Worm (Caenorhabditis elegans) whole organism, L3 larva: Measurements from ENCODE around the gene nxf-1.

Experiments
- R02D3.7 ChIP-seq: fragments of 150-350 bp; optimal IDR thresholded peaks from 2 replicates; lab custom pipeline; 2014; ENCODE audit warnings: missing biosample characterization, missing genetic modification characterization
- aly-2 ChIP-seq: fragments of 150-350 bp; optimal IDR thresholded peaks from 2 replicates; lab custom pipeline; 2014; ENCODE audit warnings: missing biosample characterization, missing genetic modification characterization
- ama-1 ChIP-seq: fragments of 150-350 bp; optimal IDR thresholded peaks from 2 replicates; lab custom pipeline; 2018
- ceh-16 ChIP-seq: sonication (generic microtip); optimal IDR thresholded peaks from 2 replicates; lab custom pipeline; 2017; ENCODE audit warnings: missing biosample characterization, missing genetic modification characterization
- ceh-28 ChIP-seq: fragments of 150-350 bp; optimal IDR thresholded peaks from 2 replicates; lab custom pipeline; 2014; ENCODE audit warnings: missing biosample characterization, missing genetic modification reagents, missing genetic modification characterization
- ceh-82 ChIP-seq: fragments of 150-350 bp; optimal IDR thresholded peaks from 2 replicates; lab custom pipeline; 2014; ENCODE audit warnings: missing biosample characterization, missing genetic modification characterization
- ceh-9 ChIP-seq: sonication (generic microtip); optimal IDR thresholded peaks from 2 replicates; lab custom pipeline; 2018; ENCODE audit warnings: missing biosample characterization, missing genetic modification characterization
- daf-12 ChIP-seq: fragments of 150-350 bp; optimal IDR thresholded peaks from 2 replicates; lab custom pipeline; 2014; ENCODE audit warnings: missing biosample characterization, missing genetic modification reagents, missing genetic modification characterization
- egl-27 ChIP-seq: sonication (generic microtip); optimal IDR thresholded peaks from 4 replicates; lab custom pipeline; 2017; ENCODE audit warnings: missing biosample characterization, missing genetic modification reagents, missing genetic modification characterization
- egl-5 ChIP-seq: fragments of 150-350 bp; optimal IDR thresholded peaks from 2 replicates; lab custom pipeline; 2017; ENCODE audit warnings: missing biosample characterization, missing genetic modification reagents, missing genetic modification characterization, inconsistent platforms
- elt-1 ChIP-seq: fragments of 150-350 bp; optimal IDR thresholded peaks from 2 replicates; lab custom pipeline; 2014; ENCODE audit warnings: missing biosample characterization, missing genetic modification characterization
- elt-2 ChIP-seq: sonication (generic microtip); optimal IDR thresholded peaks from 2 replicates; lab custom pipeline; 2016; ENCODE audit warnings: missing genetic modification reagents, mild to moderate bottlenecking, missing genetic modification characterization, missing compliant biosample characterization
- elt-3 ChIP-seq, 3 experiments: fragments of 150-350 bp in 1 of 3; sonication (generic microtip) in 2 of 3; optimal IDR thresholded peaks; 2 replicates in 2 of 3; 4 replicates in 1 of 3; lab custom pipeline; 2014 to 2017; ENCODE audit warnings: missing biosample characterization in 3 of 3, missing genetic modification characterization in 3 of 3
- eor-1 ChIP-seq, 2 experiments: fragments of 150-350 bp; optimal IDR thresholded peaks; 2 replicates each; lab custom pipeline; 2014 to 2018; ENCODE audit warnings: missing biosample characterization in 2 of 2, missing genetic modification characterization in 2 of 2
- fkh-10 ChIP-seq: sonication (generic microtip); optimal IDR thresholded peaks from 2 replicates; lab custom pipeline; 2017; ENCODE audit warnings: missing biosample characterization, missing genetic modification reagents, missing genetic modification characterization
- fkh-2 ChIP-seq: fragments of 150-350 bp; optimal IDR thresholded peaks from 2 replicates; lab custom pipeline; 2014; ENCODE audit warnings: missing biosample characterization, missing genetic modification reagents, missing genetic modification characterization
- fos-1 ChIP-seq: fragments of 150-350 bp; optimal IDR thresholded peaks from 2 replicates; lab custom pipeline; 2014; ENCODE audit warnings: missing biosample characterization, missing genetic modification characterization
- hmg-11 ChIP-seq: sonication (generic microtip); optimal IDR thresholded peaks from 2 replicates; lab custom pipeline; 2016; ENCODE audit warnings: missing genetic modification characterization, missing compliant biosample characterization
- lin-15B ChIP-seq: fragments of 150-350 bp; optimal IDR thresholded peaks from 2 replicates; lab custom pipeline; 2014; ENCODE audit warnings: missing biosample characterization, missing genetic modification characterization
- lin-39 ChIP-seq: fragments of 150-350 bp; optimal IDR thresholded peaks from 2 replicates; lab custom pipeline; 2018; ENCODE audit warnings: missing biosample characterization, missing genetic modification reagents, missing genetic modification characterization
- lsy-12 ChIP-seq: sonication (generic microtip); optimal IDR thresholded peaks from 2 replicates; lab custom pipeline; 2016; ENCODE audit warnings: mild to moderate bottlenecking, missing genetic modification characterization, missing compliant biosample characterization
- mml-1 ChIP-seq: fragments of 150-350 bp; sonication (generic microtip); optimal IDR thresholded peaks from 3 replicates; lab custom pipeline; 2014; ENCODE audit warnings: missing biosample characterization, missing genetic modification characterization
- nfya-1 ChIP-seq: sonication (generic microtip); optimal IDR thresholded peaks from 2 replicates; lab custom pipeline; 2017; ENCODE audit warnings: missing genetic modification characterization, mild to moderate bottlenecking, missing compliant biosample characterization, antibody characterized with exemption, moderate library complexity; ENCODE audit not compliant: insufficient read depth
- nhr-23 ChIP-seq: fragments of 150-350 bp; optimal IDR thresholded peaks from 2 replicates; lab custom pipeline; 2014; ENCODE audit warnings: missing biosample characterization, missing genetic modification reagents, missing genetic modification characterization
- nhr-25 ChIP-seq: sonication (generic microtip); optimal IDR thresholded peaks from 2 replicates; lab custom pipeline; 2017; ENCODE audit warnings: missing biosample characterization, missing genetic modification characterization
- nhr-43 ChIP-seq: sonication (generic microtip); optimal IDR thresholded peaks from 2 replicates; lab custom pipeline; 2016; ENCODE audit warnings: mild to moderate bottlenecking, missing genetic modification characterization, missing compliant biosample characterization; ENCODE audit not compliant: poor library complexity, severe bottlenecking
- nhr-67 ChIP-seq: fragments of 150-350 bp; optimal IDR thresholded peaks from 2 replicates; lab custom pipeline; 2014; ENCODE audit warnings: missing biosample characterization, missing genetic modification characterization
- nhr-77 ChIP-seq: fragments of 150-350 bp; optimal IDR thresholded peaks from 2 replicates; lab custom pipeline; 2014; ENCODE audit warnings: missing biosample characterization, missing genetic modification characterization
- pha-4 ChIP-seq: fragments of 150-350 bp; optimal IDR thresholded peaks from 2 replicates; lab custom pipeline; 2014; ENCODE audit warnings: missing biosample characterization, missing genetic modification reagents, missing genetic modification characterization
- sea-2 ChIP-seq: fragments of 150-350 bp; sonication (generic microtip); optimal IDR thresholded peaks from 4 replicates; lab custom pipeline; 2014; ENCODE audit warnings: missing biosample characterization, missing genetic modification reagents, missing genetic modification characterization
- skn-1 ChIP-seq: fragments of 150-350 bp; optimal IDR thresholded peaks from 2 replicates; lab custom pipeline; 2014; ENCODE audit warnings: missing biosample characterization, missing genetic modification characterization
- snpc-4 ChIP-seq: fragments of 150-350 bp; optimal IDR thresholded peaks from 2 replicates; lab custom pipeline; 2014; ENCODE audit warnings: missing biosample characterization, missing genetic modification characterization
- tbx-2 ChIP-seq: sonication (generic microtip); optimal IDR thresholded peaks from 2 replicates; lab custom pipeline; 2016; ENCODE audit warnings: mild to moderate bottlenecking, missing genetic modification characterization, missing compliant biosample characterization
- unc-39 ChIP-seq: sonication (generic microtip); optimal IDR thresholded peaks from 4 replicates; lab custom pipeline; 2017; ENCODE audit warnings: missing biosample characterization, missing genetic modification characterization
- unc-62 ChIP-seq: fragments of 150-350 bp; sonication (generic microtip); optimal IDR thresholded peaks from 4 replicates; lab custom pipeline; 2014; ENCODE audit warnings: missing biosample characterization, missing genetic modification reagents, missing genetic modification characterization
- zag-1 ChIP-seq: fragments of 150-350 bp; optimal IDR thresholded peaks from 2 replicates; lab custom pipeline; 2014; ENCODE audit warnings: missing biosample characterization, missing genetic modification characterization
- ztf-4 ChIP-seq: fragments of 150-350 bp; optimal IDR thresholded peaks from 2 replicates; lab custom pipeline; 2014; ENCODE audit warnings: missing biosample characterization, missing genetic modification characterization

Gene nxf-1

DNA sequence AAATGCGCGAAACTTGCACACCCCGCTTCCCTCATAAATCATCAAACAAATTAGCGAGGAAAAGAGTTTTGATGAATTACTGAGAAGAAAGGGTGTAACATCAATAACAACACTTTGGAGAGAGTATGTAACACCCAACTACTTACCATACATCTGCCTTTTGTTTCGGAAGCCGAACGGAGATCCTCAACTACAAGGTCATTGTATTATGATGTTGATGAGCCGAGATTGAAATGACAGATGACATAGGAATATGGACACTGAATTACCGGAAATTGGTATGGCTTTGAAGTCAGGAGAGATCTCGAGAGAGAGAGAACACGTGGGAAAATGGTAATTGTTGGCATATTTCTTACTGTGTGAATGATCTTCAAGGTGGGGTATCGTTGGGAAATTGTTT lies 11.2 kb upstream of the nxf-1 start:
- TF ChIP-seq ceh-82 (tag; lab: Kevin White, UChicago) (no peak), nhr-67 (tag; lab: Kevin White, UChicago) (no peak), tbx-2 (tag; lab: Kevin White, UChicago) (no peak), nhr-25 (tag; lab: Kevin White, UChicago) (no peak), fkh-2 (tag; lab: Kevin White, UChicago) (no peak), pha-4 (tag; lab: Kevin White, UChicago) (no peak), fkh-10 (GFP tag; lab: Kevin White, UChicago) (no peak), R02D3.7 (tag; lab: Kevin White, UChicago) (no peak), daf-12 (tag; lab: Kevin White, UChicago) (no peak), lsy-12 (tag; lab: Kevin White, UChicago) (no peak), nhr-23 (tag; lab: Kevin White, UChicago) (no peak), ceh-9 (no peak), elt-2 (tag; lab: Kevin White, UChicago) (no peak), egl-27 (no peak), eor-1 (tag; optimal IDR thresholded peaks at IDR 0.05; lab: Kevin White, UChicago) (no peak), hmg-11 (tag; lab: Kevin White, UChicago) (no peak), nfya-1 (tag; lab: Kevin White, UChicago) (no peak), ztf-4 (tag; lab: Kevin White, UChicago) (no peak)
- TF ChIP-seq, all 47 proteins: peak for 0

DNA sequence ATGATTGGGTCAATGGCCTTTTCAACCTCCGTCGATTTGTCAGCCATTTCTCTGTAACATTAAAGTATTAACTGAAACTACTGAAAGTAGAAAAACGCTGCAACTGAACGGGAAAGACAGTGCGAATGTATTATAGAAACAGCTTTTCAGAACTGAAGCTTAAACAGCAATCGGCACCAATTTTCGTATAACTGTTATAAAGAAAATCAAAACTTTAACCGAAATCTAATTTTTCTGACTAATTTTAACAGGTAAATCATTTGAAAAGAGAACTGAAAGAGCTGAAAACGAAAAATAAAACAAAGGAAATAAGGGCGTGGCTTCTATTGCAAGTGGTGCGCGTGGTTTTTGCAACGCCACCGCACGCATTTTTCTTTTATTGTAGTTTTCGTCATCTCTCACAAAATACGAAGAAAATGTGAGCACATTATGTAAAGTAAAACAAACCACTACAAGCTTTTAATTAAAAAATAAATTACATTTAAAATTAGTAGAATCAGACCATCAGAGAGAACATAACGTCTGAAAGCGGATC lies 10.2 kb upstream of the nxf-1 start, which contains the start of gene rrsr-1:
Gene rrsr-1, minus strand, starts transcription at position 51 of the 535 bp plus-strand sequence.
- no peak for TF ChIP-seq ztf-4 (tag; lab: Kevin White, UChicago)
- TF ChIP-seq nhr-43 (tag; lab: Kevin White, UChicago) = peak; percentile 53
- TF ChIP-seq zag-1 (tag; lab: Kevin White, UChicago) = no peak
- TF ChIP-seq pha-4 (tag; lab: Kevin White, UChicago) = no peak
- TF ChIP-seq snpc-4 (tag; lab: Kevin White, UChicago) = peak; percentile 54
- TF ChIP-seq nhr-25 (tag; lab: Kevin White, UChicago) = no peak
- no peak for TF ChIP-seq eor-1 (tag; optimal IDR thresholded peaks at IDR 0.05; lab: Kevin White, UChicago)
- TF ChIP-seq R02D3.7 (tag; lab: Kevin White, UChicago) = no peak
- TF ChIP-seq egl-5 (tag; lab: Kevin White, UChicago) = peak; percentile 46
- TF ChIP-seq daf-12 (tag; lab: Kevin White, UChicago) = no peak
- no peak for TF ChIP-seq unc-39 (tag; lab: Kevin White, UChicago)
- TF ChIP-seq skn-1 = no peak
- no peak for TF ChIP-seq fos-1 (tag; lab: Kevin White, UChicago)
- TF ChIP-seq nhr-77 = no peak
- peak; percentile 5 for TF ChIP-seq lin-15B (tag; lab: Kevin White, UChicago)
- no peak for TF ChIP-seq unc-62 (GFP tag; lab: Kevin White, UChicago)
- TF ChIP-seq ama-1 (lab: Kevin White, UChicago) = no peak
- TF ChIP-seq sea-2 (GFP tag; lab: Kevin White, UChicago) = no peak
- no peak for TF ChIP-seq lin-39 (tag; lab: Kevin White, UChicago)
- TF ChIP-seq egl-27 = no peak
- TF ChIP-seq fkh-10 (GFP tag; lab: Kevin White, UChicago) = no peak

ce11 chrV:14423268-14423667 lies 8.5 kb upstream of the nxf-1 start, which contains the start of gene rpoa-12:
Gene rpoa-12 (minus strand): TSS chrV:14423304.
- no peak for TF ChIP-seq elt-3 (tag; optimal IDR thresholded peaks at IDR 0.05; lab: Kevin White, UChicago)
- TF ChIP-seq nfya-1 (tag; lab: Kevin White, UChicago) = peak; percentile 46
- TF ChIP-seq ceh-16 = no peak
- TF ChIP-seq egl-27 = no peak
- no peak for TF ChIP-seq fos-1 (tag; lab: Kevin White, UChicago)
- TF ChIP-seq nhr-23 (tag; lab: Kevin White, UChicago) = peak; percentile 51
- peak; percentile 19 for TF ChIP-seq nhr-43 (tag; lab: Kevin White, UChicago)
- peak; percentile 68 for TF ChIP-seq nhr-25 (tag; lab: Kevin White, UChicago)
- TF ChIP-seq snpc-4 (tag; lab: Kevin White, UChicago) = peak; percentile 24
- TF ChIP-seq lin-15B (tag; lab: Kevin White, UChicago) = peak; percentile 64
- TF ChIP-seq ztf-4 (tag; lab: Kevin White, UChicago) = no peak
- TF ChIP-seq pha-4 (tag; lab: Kevin White, UChicago) = peak; percentile 52
- TF ChIP-seq skn-1 = peak; percentile 98
- no peak for TF ChIP-seq aly-2
- TF ChIP-seq ama-1 (lab: Kevin White, UChicago) = no peak
- no peak for TF ChIP-seq mml-1 (tag; lab: Kevin White, UChicago)
- TF ChIP-seq ceh-28 (tag; lab: Kevin White, UChicago) = no peak
- no peak for TF ChIP-seq nhr-77
- no peak for TF ChIP-seq elt-1
